Worm (Caenorhabditis elegans) whole organism, L2 larva: ENCODE measurements around the gene C05E4.15.

Experiments used
- ama-1 ChIP-seq: fragments of 150-350 bp; optimal IDR thresholded peaks from 2 replicates; lab custom pipeline; 2018; ENCODE audit warnings: inconsistent platforms
- blmp-1 ChIP-seq: sonication (generic microtip); optimal IDR thresholded peaks from 2 replicates; lab custom pipeline; 2017; ENCODE audit warnings: missing genetic modification characterization, mild to moderate bottlenecking, missing compliant biosample characterization, antibody characterized with exemption, moderate library complexity; ENCODE audit not compliant: insufficient read depth
- unc-55 ChIP-seq: fragments of 150-350 bp; sonication (generic microtip); optimal IDR thresholded peaks from 3 replicates; lab custom pipeline; 2014; ENCODE audit warnings: missing biosample characterization, missing genetic modification reagents, missing genetic modification characterization
- unc-62 ChIP-seq: fragments of 150-350 bp; optimal IDR thresholded peaks from 2 replicates; lab custom pipeline; 2014; ENCODE audit warnings: missing biosample characterization, missing genetic modification reagents, missing genetic modification characterization

- no peak for TF ChIP-seq unc-55 (GFP tag; lab: Kevin White, UChicago)
- no peak for TF ChIP-seq unc-62
- no peak for TF ChIP-seq ama-1 (lab: Kevin White, UChicago)
- no peak for TF ChIP-seq blmp-1 (tag; lab: Kevin White, UChicago)
Observed at ce11 chrV:738770-739169, 22.4 kb downstream of the C05E4.15 start, which contains the start of gene srj-24.
